Worm (Caenorhabditis elegans): ENCODE data around the gene asp-5.

asp-5 gene

DNA sequence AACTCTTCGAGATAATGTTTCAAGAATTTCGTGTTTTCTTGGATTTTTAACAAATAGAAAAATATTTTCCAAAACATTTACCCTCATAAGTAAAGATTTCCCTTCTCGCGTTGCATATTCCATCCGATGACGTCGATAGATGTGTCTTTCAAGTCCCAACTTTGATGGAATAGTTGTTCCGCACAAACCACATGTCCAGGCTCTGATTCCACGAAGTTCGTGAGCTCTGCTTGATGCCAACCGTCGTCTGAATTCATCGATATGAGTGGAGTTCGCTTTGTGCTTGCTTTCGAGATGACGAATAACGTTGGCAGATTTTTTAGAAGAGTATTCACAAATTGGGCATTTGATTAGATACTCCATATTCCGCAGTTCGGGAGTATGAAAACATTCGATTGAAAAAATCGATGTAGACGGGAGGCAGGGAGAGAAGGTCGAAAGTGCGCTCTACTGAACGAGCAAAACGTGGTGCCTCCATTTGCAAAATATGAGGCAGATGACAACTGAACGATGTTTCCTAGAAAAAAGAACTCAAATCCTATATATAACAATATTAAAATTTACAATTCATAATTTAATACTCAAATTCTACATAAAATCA, 28.9 kb downstream of the asp-5 start, which contains the start of gene W02D7.6 (continued):
- TF ChIP-seq nhr-28 (tag; optimal IDR thresholded peaks at IDR 0.05) (no peak), dmd-8 (GFP tag; IDR thresholded peaks at IDR 0.05) (no peak), hlh-11 (tag; optimal IDR thresholded peaks at IDR 0.05) (no peak), daf-16 (GFP tag; optimal IDR thresholded peaks at IDR 0.05) (peak in 1 of 2 experiments; percentile 10), daf-16 (tag; optimal IDR thresholded peaks at IDR 0.05) (no peak), sdz-12 (GFP tag; optimal IDR thresholded peaks at IDR 0.05) (no peak), daf-19 (GFP tag; conservative IDR thresholded peaks at IDR 0.05) (no peak), F44E2.7 (GFP tag; IDR thresholded peaks at IDR 0.05) (0 out of 2 replicates have a peak, but pooled peaks have one; percentile 20), mxl-3 (GFP tag; optimal IDR thresholded peaks at IDR 0.05) (no peak), aly-2 (tag; optimal IDR thresholded peaks at IDR 0.05) (no peak), mdt-29 (GFP tag; IDR thresholded peaks at IDR 0.05) (no peak), nhr-76 (tag; optimal IDR thresholded peaks at IDR 0.05) (no peak), lin-29 (GFP tag; IDR thresholded peaks at IDR 0.05) (no peak), Y75B8A.6 (GFP tag; IDR thresholded peaks at IDR 0.05) (no peak), set-16 (GFP tag; IDR thresholded peaks at IDR 0.05) (no peak), ctbp-1 (GFP tag; IDR thresholded peaks at IDR 0.05) (no peak), snpc-4 (tag; optimal IDR thresholded peaks at IDR 0.05) (no peak), zfp-2 (tag; optimal IDR thresholded peaks at IDR 0.05) (no peak), nhr-42 (GFP tag; IDR thresholded peaks at IDR 0.05) (no peak), hmg-1.1 (GFP tag; IDR thresholded peaks at IDR 0.05) (no peak), nhr-48 (tag; optimal IDR thresholded peaks at IDR 0.05) (no peak), vab-7 (GFP tag; IDR thresholded peaks at IDR 0.05) (no peak), hlh-30 (tag; optimal IDR thresholded peaks at IDR 0.05; ENCODE audit: insufficient read depth) (peak; percentile 35), lin-38 (GFP tag; IDR thresholded peaks at IDR 0.05) (no peak; the same call in 1 of the 2 replicates), nhr-237 (tag; optimal IDR thresholded peaks at IDR 0.05) (no peak), mep-1 (tag; optimal IDR thresholded peaks at IDR 0.05) (no peak), Y105C5A.15 (GFP tag; IDR thresholded peaks at IDR 0.05) (no peak), aha-1 (tag) (no peak), mxl-2 (GFP tag; conservative IDR thresholded peaks at IDR 0.05) (no peak), duxl-1 (tag; optimal IDR thresholded peaks at IDR 0.05; ENCODE audit: poor library complexity) (peak; percentile 44), fos-1 (tag; optimal IDR thresholded peaks at IDR 0.05) (no peak), daf-12 (tag; optimal IDR thresholded peaks at IDR 0.05) (no peak), tra-1 (GFP tag; IDR thresholded peaks at IDR 0.05) (no peak), mes-2 (tag; optimal IDR thresholded peaks at IDR 0.05; ENCODE audit: poor library complexity, severe bottlenecking) (peak; percentile 48)

DNA sequence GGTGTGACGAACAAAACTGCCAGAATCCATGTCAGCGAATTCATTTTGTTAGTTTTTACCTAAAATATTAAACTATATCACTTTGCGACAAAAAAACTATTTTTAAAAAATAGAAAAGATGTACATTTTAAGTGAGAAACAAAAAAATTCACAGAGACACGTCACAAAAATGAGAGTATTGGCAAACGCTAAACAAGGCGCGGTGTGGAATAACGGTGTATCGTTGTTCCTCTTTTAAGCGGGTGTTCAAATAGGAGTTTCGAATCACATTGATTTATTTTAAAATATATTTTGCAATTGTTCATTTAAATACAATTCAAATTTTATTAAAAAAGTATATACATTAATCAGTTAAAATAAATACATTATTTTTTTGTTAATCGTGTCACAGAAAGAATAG, 30.3 kb downstream of the asp-5 start, which contains the start of gene sel-9:
Gene sel-9, minus strand, starts transcription at position 59 of the 400 bp plus-strand sequence.
- TF ChIP-seq nhr-76 (tag; optimal IDR thresholded peaks at IDR 0.05) (no peak), hlh-30 (tag; optimal IDR thresholded peaks at IDR 0.05; ENCODE audit: insufficient read depth) (peak; percentile 38), nhr-102 (tag; optimal IDR thresholded peaks at IDR 0.05) (no peak), lin-1 (GFP tag; IDR thresholded peaks at IDR 0.05) (no peak), daf-16 (GFP tag; optimal IDR thresholded peaks at IDR 0.05) (no peak), daf-16 (tag; optimal IDR thresholded peaks at IDR 0.05) (peak; percentile 27), dpl-1 (GFP tag; optimal IDR thresholded peaks at IDR 0.05) (peak; percentile 89), mep-1 (tag; optimal IDR thresholded peaks at IDR 0.05) (peak; percentile 45), mdl-1 (tag; optimal IDR thresholded peaks at IDR 0.05) (no peak), ceh-32 (tag; optimal IDR thresholded peaks at IDR 0.05; ENCODE audit: poor library complexity) (no peak), pha-4 (GFP tag; IDR thresholded peaks at IDR 0.05) (no peak), pha-4 (tag; optimal IDR thresholded peaks at IDR 0.05) (no peak), dve-1 (tag; optimal IDR thresholded peaks at IDR 0.05; ENCODE audit: insufficient read depth) (peak; percentile 37), nhr-41 (GFP tag; IDR thresholded peaks at IDR 0.05) (no peak), T20F7.1 (GFP tag; optimal IDR thresholded peaks at IDR 0.05) (peak; percentile 97), Y48G9A.11 (GFP tag; IDR thresholded peaks at IDR 0.05) (no peak), Y75B8A.6 (GFP tag; IDR thresholded peaks at IDR 0.05) (no peak), aha-1 (tag) (peak; percentile 67), dmd-9 (GFP tag; IDR thresholded peaks at IDR 0.05) (no peak)
